Fruit fly (Drosophila melanogaster) whole organism, prepupa: Measurements from ENCODE around the gene CG42322.
A peak's percentile ranks its signal among the peaks of the same experiment; 100 is the strongest.

Experiments used
- Blimp-1 ChIP-seq: fragments of 200-800 bp; sonication (Bioruptor generic); optimal IDR thresholded peaks from 3 replicates; lab custom pipeline; 2017; ENCODE audit warnings: missing biosample characterization, missing genetic modification characterization, mild to moderate bottlenecking, moderate library complexity, missing genetic modification reagents
- CG10631 ChIP-seq: fragments of 200-800 bp; sonication (Bioruptor generic); optimal IDR thresholded peaks from 2 replicates; lab custom pipeline; 2016; ENCODE audit warnings: missing biosample characterization, missing genetic modification characterization
- CG10669 ChIP-seq: fragments of 200-800 bp; sonication (Bioruptor generic); optimal IDR thresholded peaks from 3 replicates; lab custom pipeline; 2018; ENCODE audit warnings: missing biosample characterization, mild to moderate bottlenecking, missing genetic modification characterization, moderate library complexity
- CG11762 ChIP-seq: fragments of 200-800 bp; sonication (Bioruptor generic); optimal IDR thresholded peaks from 3 replicates; lab custom pipeline; 2016; ENCODE audit warnings: missing biosample characterization, missing genetic modification characterization; ENCODE audit not compliant: insufficient read depth
- CG11902 ChIP-seq: fragments of 200-800 bp; sonication (Bioruptor generic); optimal IDR thresholded peaks from 3 replicates; lab custom pipeline; 2016; ENCODE audit warnings: missing biosample characterization, missing genetic modification characterization
- CG15336 ChIP-seq: fragments of 200-800 bp; sonication (Bioruptor generic); IDR thresholded peaks from 2 replicates; pipeline ENCODE4 v1.3.6; 2022; ENCODE audit warnings: missing biosample characterization, missing genetic modification characterization
- CG1621 ChIP-seq: fragments of 200-800 bp; sonication (Bioruptor generic); optimal IDR thresholded peaks from 3 replicates; lab custom pipeline; 2018; ENCODE audit warnings: missing biosample characterization, mild to moderate bottlenecking, missing genetic modification characterization
- CG16779 ChIP-seq: fragments of 200-800 bp; sonication (Bioruptor generic); optimal IDR thresholded peaks from 3 replicates; lab custom pipeline; 2017; ENCODE audit warnings: missing biosample characterization, mild to moderate bottlenecking, missing genetic modification characterization
- CG34406 ChIP-seq: fragments of 200-800 bp; sonication (Bioruptor generic); optimal IDR thresholded peaks from 3 replicates; lab custom pipeline; 2016; ENCODE audit warnings: missing biosample characterization, missing genetic modification characterization
- CG4318 ChIP-seq: fragments of 200-800 bp; sonication (Bioruptor generic); optimal IDR thresholded peaks from 3 replicates; lab custom pipeline; 2017; ENCODE audit warnings: missing biosample characterization, mild to moderate bottlenecking, missing genetic modification characterization
- CG6163 ChIP-seq: fragments of 200-800 bp; sonication (Bioruptor generic); IDR thresholded peaks from 3 replicates; pipeline ENCODE4 v1.3.6; 2022; ENCODE audit warnings: missing biosample characterization, missing genetic modification characterization
- CG6792 ChIP-seq: fragments of 200-800 bp; sonication (Bioruptor generic); optimal IDR thresholded peaks from 3 replicates; lab custom pipeline; 2016; ENCODE audit warnings: missing biosample characterization, missing genetic modification characterization
- CG6854 ChIP-seq: fragments of 200-800 bp; sonication (Bioruptor generic); optimal IDR thresholded peaks from 2 replicates; lab custom pipeline; 2017; ENCODE audit warnings: missing biosample characterization, mild to moderate bottlenecking, missing genetic modification characterization
- CG7368 ChIP-seq: fragments of 200-800 bp; sonication (Bioruptor generic); optimal IDR thresholded peaks from 3 replicates; lab custom pipeline; 2016; ENCODE audit warnings: missing biosample characterization, missing genetic modification characterization
- CG8119 ChIP-seq: fragments of 200-800 bp; sonication (Bioruptor generic); IDR thresholded peaks from 3 replicates; pipeline ENCODE4 v1.3.6; 2022; ENCODE audit warnings: missing biosample characterization, missing genetic modification characterization
- CG8319 ChIP-seq: fragments of 200-800 bp; sonication (Bioruptor generic); optimal IDR thresholded peaks from 3 replicates; lab custom pipeline; 2016; ENCODE audit warnings: missing biosample characterization, missing genetic modification characterization
- CG8632 ChIP-seq: fragments of 200-800 bp; sonication (Bioruptor generic); optimal IDR thresholded peaks from 3 replicates; lab custom pipeline; 2016; ENCODE audit warnings: missing biosample characterization, missing genetic modification characterization
- Eip75B ChIP-seq: fragments of 200-800 bp; sonication (Bioruptor generic); optimal IDR thresholded peaks from 3 replicates; lab custom pipeline; 2016; ENCODE audit warnings: missing biosample characterization, missing genetic modification characterization
- Eip78C ChIP-seq: fragments of 200-800 bp; sonication (Bioruptor generic); peaks from one replicate; lab custom pipeline; 2016; ENCODE audit warnings: missing biosample characterization, missing genetic modification characterization
- Eip93F ChIP-seq: fragments of 200-800 bp; sonication (Bioruptor generic); optimal IDR thresholded peaks from 2 replicates; lab custom pipeline; 2016; ENCODE audit warnings: missing biosample characterization, mild to moderate bottlenecking, missing genetic modification characterization
- Ets21C ChIP-seq: fragments of 200-800 bp; sonication (Bioruptor generic); optimal IDR thresholded peaks from 3 replicates; lab custom pipeline; 2016; ENCODE audit warnings: missing biosample characterization, missing genetic modification characterization
- Hr39 ChIP-seq: fragments of 200-800 bp; sonication (Bioruptor generic); optimal IDR thresholded peaks from 2 replicates; lab custom pipeline; 2016; ENCODE audit warnings: missing biosample characterization, missing genetic modification characterization
- Lpt ChIP-seq: fragments of 200-800 bp; sonication (Bioruptor generic); optimal IDR thresholded peaks from 3 replicates; lab custom pipeline; 2016; ENCODE audit warnings: missing biosample characterization, missing genetic modification characterization
- Met ChIP-seq: fragments of 200-800 bp; sonication (Bioruptor generic); optimal IDR thresholded peaks from 3 replicates; lab custom pipeline; 2016; ENCODE audit warnings: missing biosample characterization, missing genetic modification characterization
- Smox ChIP-seq: fragments of 200-800 bp; sonication (Bioruptor generic); optimal IDR thresholded peaks from 3 replicates; lab custom pipeline; 2016; ENCODE audit warnings: missing biosample characterization, missing genetic modification characterization
- achi ChIP-seq: fragments of 200-800 bp; sonication (Bioruptor generic); optimal IDR thresholded peaks from 3 replicates; lab custom pipeline; 2016; ENCODE audit warnings: missing biosample characterization, missing genetic modification characterization
- acj6 ChIP-seq: fragments of 200-800 bp; sonication (Bioruptor generic); optimal IDR thresholded peaks from 3 replicates; lab custom pipeline; 2016; ENCODE audit warnings: missing biosample characterization, missing genetic modification characterization
- cyc ChIP-seq: fragments of 200-800 bp; sonication (Bioruptor generic); optimal IDR thresholded peaks from 3 replicates; lab custom pipeline; 2016; ENCODE audit warnings: missing biosample characterization, missing genetic modification characterization
- dac ChIP-seq: fragments of 200-800 bp; sonication (Bioruptor generic); optimal IDR thresholded peaks from 2 replicates; lab custom pipeline; 2017; ENCODE audit warnings: missing biosample characterization, mild to moderate bottlenecking, missing genetic modification characterization
- eg ChIP-seq: fragments of 200-800 bp; sonication (Bioruptor generic); IDR thresholded peaks from 3 replicates; pipeline ENCODE4 v1.3.6; 2022; ENCODE audit warnings: missing biosample characterization, missing genetic modification characterization
- esn ChIP-seq: fragments of 200-800 bp; sonication (Bioruptor generic); optimal IDR thresholded peaks from 2 replicates; lab custom pipeline; 2016; ENCODE audit warnings: missing biosample characterization, mild to moderate bottlenecking, missing genetic modification characterization, moderate library complexity
- fd59A ChIP-seq: fragments of 200-800 bp; sonication (Bioruptor generic); optimal IDR thresholded peaks from 2 replicates; lab custom pipeline; 2017; ENCODE audit warnings: missing biosample characterization, mild to moderate bottlenecking, missing genetic modification characterization, missing genetic modification reagents
- fd85E ChIP-seq: fragments of 200-800 bp; sonication (Bioruptor generic); optimal IDR thresholded peaks from 3 replicates; lab custom pipeline; 2016; ENCODE audit warnings: missing biosample characterization, missing genetic modification characterization
- fkh ChIP-seq: fragments of 200-800 bp; sonication (Bioruptor generic); optimal IDR thresholded peaks from 3 replicates; lab custom pipeline; 2017; ENCODE audit warnings: missing biosample characterization, mild to moderate bottlenecking, missing genetic modification characterization, moderate library complexity
- lz ChIP-seq: fragments of 200-800 bp; sonication (Bioruptor generic); optimal IDR thresholded peaks from 3 replicates; lab custom pipeline; 2016; ENCODE audit warnings: missing biosample characterization, missing genetic modification characterization
- net ChIP-seq: fragments of 200-800 bp; sonication (Bioruptor generic); optimal IDR thresholded peaks from 3 replicates; lab custom pipeline; 2016; ENCODE audit warnings: missing biosample characterization, missing genetic modification characterization
- pdm3 ChIP-seq: fragments of 200-800 bp; sonication (Bioruptor generic); optimal IDR thresholded peaks from 3 replicates; lab custom pipeline; 2016; ENCODE audit warnings: missing biosample characterization, missing genetic modification characterization
- ss ChIP-seq, 2 experiments: fragments of 200-800 bp; sonication (Bioruptor generic); optimal IDR thresholded peaks; 2 replicates in 1 of 2; 3 replicates in 1 of 2; lab custom pipeline; 2017 to 2018; ENCODE audit warnings: mild to moderate bottlenecking in 2 of 2, missing biosample characterization in 2 of 2, missing genetic modification characterization in 2 of 2, moderate library complexity in 1 of 2
- svp ChIP-seq: fragments of 200-800 bp; sonication (Bioruptor generic); peaks from one replicate; lab custom pipeline; 2016; ENCODE audit warnings: missing biosample characterization, missing genetic modification characterization
- topi ChIP-seq: fragments of 200-800 bp; sonication (Bioruptor generic); optimal IDR thresholded peaks from 3 replicates; lab custom pipeline; 2016; ENCODE audit warnings: missing biosample characterization, missing genetic modification characterization
- vri ChIP-seq: fragments of 200-800 bp; sonication (Bioruptor generic); optimal IDR thresholded peaks from 3 replicates; lab custom pipeline; 2016; ENCODE audit warnings: missing biosample characterization, mild to moderate bottlenecking, missing genetic modification characterization

Gene CG42322

DNA sequence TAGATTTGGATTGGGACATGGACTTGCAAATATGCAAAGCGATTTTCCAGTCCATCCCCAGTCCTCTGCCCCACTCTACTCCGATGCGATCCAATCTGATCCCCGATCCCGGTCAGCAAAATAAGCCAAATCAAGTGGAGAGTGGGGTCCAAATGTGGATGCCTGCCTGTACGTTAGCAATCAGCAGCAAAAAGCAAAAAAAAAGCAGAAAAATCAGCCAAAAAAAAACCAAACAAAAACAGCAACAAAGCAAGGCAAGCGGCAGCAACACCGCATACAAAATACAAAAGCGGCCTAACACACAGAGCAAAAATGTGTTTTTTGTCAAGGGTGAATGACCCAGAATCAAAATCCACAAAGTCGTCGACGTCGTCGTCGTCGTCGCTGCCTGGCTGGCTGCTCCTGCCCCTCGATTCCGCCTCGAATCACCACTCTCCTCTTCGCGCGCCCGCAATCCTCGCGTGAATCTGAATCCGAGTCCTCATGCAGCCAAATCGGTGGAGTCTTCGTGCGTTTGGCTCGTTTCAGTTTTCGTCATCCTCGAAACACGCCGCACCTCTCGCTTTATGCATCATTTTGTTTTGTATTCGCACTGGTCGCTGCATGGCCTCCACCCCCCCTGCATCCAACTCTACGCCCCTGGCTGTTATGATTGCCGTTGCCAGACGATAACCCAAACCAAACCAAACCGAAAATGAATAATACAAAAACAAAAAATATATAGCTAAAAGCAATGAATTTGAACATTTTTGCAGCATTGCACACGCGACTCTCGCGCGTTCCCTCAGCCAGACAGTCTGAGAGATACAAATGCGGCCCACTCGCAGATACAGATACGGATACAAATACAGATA, 25.6 kb downstream of the CG42322 start (continued):
- TF ChIP-seq Eip93F (peak; percentile 31), cyc (GFP tag; lab: Kevin White, UChicago) (peak; percentile 59), CG10631 (GFP tag; lab: Kevin White, UChicago) (no peak), Eip75B (peak; percentile 42), acj6 (GFP tag; lab: Kevin White, UChicago) (no peak), CG6854 (GFP tag; lab: Kevin White, UChicago) (peak; percentile 79), Ets21C (GFP tag; lab: Kevin White, UChicago) (peak; percentile 59), net (GFP tag; lab: Kevin White, UChicago) (no peak), ss (GFP tag; optimal IDR thresholded peaks at IDR 0.05; lab: Kevin White, UChicago) (peak in 1 of 2 experiments; percentile 5), lz (peak; percentile 58), CG6792 (GFP tag; lab: Kevin White, UChicago) (peak; percentile 41), topi (GFP tag; lab: Kevin White, UChicago) (peak; percentile 41), CG4318 (GFP tag; lab: Kevin White, UChicago) (no peak), vri (GFP tag; lab: Kevin White, UChicago) (peak; percentile 92), CG11762 (no peak), CG15336 (peak; percentile 33; the same call in 1 of the 2 replicates), dac (GFP tag; lab: Kevin White, UChicago) (no peak), CG34406 (GFP tag; lab: Kevin White, UChicago) (no peak), CG10669 (GFP tag; lab: Kevin White, UChicago) (no peak), fd59A (GFP tag; lab: Kevin White, UChicago) (no peak), fd85E (GFP tag; lab: Kevin White, UChicago) (no peak)

DNA sequence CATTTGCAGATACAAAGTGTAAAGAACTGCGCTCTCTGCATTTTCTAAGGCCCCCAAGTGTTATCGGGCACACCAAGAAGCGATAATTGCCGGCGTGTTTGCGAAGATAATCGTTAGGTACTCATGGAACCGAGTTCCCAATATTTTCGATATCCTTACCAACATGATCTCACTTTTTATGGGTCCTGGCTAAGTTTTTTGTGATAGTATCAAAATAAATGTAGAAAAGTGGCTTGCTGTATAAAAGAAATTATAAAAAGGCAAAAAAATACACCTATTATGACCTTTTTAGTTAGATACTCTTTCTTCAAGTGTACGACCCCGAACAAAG, 26.2 kb downstream of the CG42322 start:
- TF ChIP-seq Hr39 (GFP tag; lab: Kevin White, UChicago) (no peak), Eip78C (GFP tag; lab: Kevin White, UChicago) (peak; percentile 63), CG10631 (GFP tag; lab: Kevin White, UChicago) (peak; percentile 13), svp (GFP tag; lab: Kevin White, UChicago) (peak; percentile 93), ss (GFP tag; optimal IDR thresholded peaks at IDR 0.05; lab: Kevin White, UChicago) (no peak), CG16779 (tag; lab: Kevin White, UChicago) (no peak)

DNA sequence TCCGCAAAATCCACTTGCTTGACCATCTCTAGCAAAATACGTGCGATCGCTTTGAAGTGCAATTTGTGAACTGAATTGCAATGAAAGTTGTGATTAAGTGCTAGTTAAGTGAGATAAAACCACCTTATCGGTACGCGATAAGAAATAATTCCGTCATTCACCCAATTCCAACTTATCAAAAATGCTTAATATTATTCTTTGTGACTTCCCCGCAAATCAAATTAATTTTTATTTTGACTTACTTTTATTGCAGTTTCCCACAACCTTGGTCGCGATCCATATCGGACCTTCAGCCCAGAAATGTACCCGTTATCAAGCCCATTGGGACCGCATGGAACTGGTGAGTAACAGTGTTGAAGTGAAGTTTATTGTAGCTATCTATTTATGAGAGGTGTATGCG, 32.6 kb downstream of the CG42322 start, which contains the start of gene Takl1:
Gene Takl1 (minus strand): TSS at position 59 of the 400 bp plus-strand sequence.
- no peak for TF ChIP-seq CG6792 (GFP tag; lab: Kevin White, UChicago)
- no peak for TF ChIP-seq acj6 (GFP tag; lab: Kevin White, UChicago)
- TF ChIP-seq eg (GFP tag; lab: Robert Waterston, UW), result no peak
- TF ChIP-seq CG10631 (GFP tag; lab: Kevin White, UChicago), result no peak
- no peak for TF ChIP-seq Ets21C (GFP tag; lab: Kevin White, UChicago)
- peak; percentile 18 for TF ChIP-seq vri (GFP tag; lab: Kevin White, UChicago)

DNA sequence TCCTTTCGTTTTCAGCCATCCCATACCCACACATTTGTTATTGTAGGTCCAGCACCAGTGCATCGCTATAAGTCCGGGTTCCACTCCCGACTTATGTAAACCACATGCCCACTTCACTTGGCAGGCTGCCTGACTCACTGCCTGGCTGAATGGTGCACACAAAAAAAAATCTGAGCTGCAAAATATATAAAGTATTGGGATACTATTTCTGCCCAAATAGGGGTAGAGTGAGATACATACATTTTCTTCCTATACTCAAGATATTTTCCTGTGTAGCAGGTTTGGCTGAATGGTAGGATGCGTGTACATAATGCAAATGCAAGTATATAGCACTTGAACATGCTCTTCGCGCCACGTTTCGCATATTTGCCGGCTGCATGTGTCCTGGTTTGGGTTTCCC, 33.3 kb downstream of the CG42322 start:
- TF ChIP-seq CG11902 (GFP tag; lab: Kevin White, UChicago) (no peak), fkh (GFP tag; lab: Kevin White, UChicago) (no peak), CG15336 (0 out of 2 replicates have a peak, but pooled peaks have one; percentile 35), CG16779 (tag; lab: Kevin White, UChicago) (no peak), Met (peak; percentile 24), achi (GFP tag; lab: Kevin White, UChicago) (peak; percentile 45), Eip93F (no peak), Blimp-1 (GFP tag; lab: Kevin White, UChicago) (no peak), CG8319 (GFP tag; lab: Kevin White, UChicago) (no peak), CG1621 (tag; lab: Kevin White, UChicago) (peak; percentile 43), CG34406 (GFP tag; lab: Kevin White, UChicago) (no peak), CG8632 (GFP tag; lab: Kevin White, UChicago) (no peak), fd59A (GFP tag; lab: Kevin White, UChicago) (peak; percentile 17), pdm3 (GFP tag; lab: Kevin White, UChicago) (peak; percentile 53), CG7368 (GFP tag; lab: Kevin White, UChicago) (peak; percentile 63), CG6163 (0 out of 3 replicates have a peak, but pooled peaks have one; percentile 52), CG10631 (GFP tag; lab: Kevin White, UChicago) (peak; percentile 46), svp (GFP tag; lab: Kevin White, UChicago) (peak; percentile 69), vri (GFP tag; lab: Kevin White, UChicago) (no peak), Smox (GFP tag; lab: Kevin White, UChicago) (no peak), Eip78C (GFP tag; lab: Kevin White, UChicago) (peak; percentile 86), CG8119 (GFP tag; lab: Robert Waterston, UW) (0 out of 3 replicates have a peak, but pooled peaks have one; percentile 17), dac (GFP tag; lab: Kevin White, UChicago) (no peak), ss (GFP tag; optimal IDR thresholded peaks at IDR 0.05; lab: Kevin White, UChicago) (peak; percentile 56 to 64), Lpt (GFP tag; lab: Kevin White, UChicago) (no peak), Eip75B (peak; percentile 65), esn (peak; percentile 39)
